Worm (Caenorhabditis elegans) whole organism, young adult: ENCODE results near the gene T28C12.6.

Experiments used
- B0261.1 ChIP-seq: sonication (generic microtip); optimal IDR thresholded peaks from 2 replicates; lab custom pipeline; 2016; ENCODE audit warnings: mild to moderate bottlenecking, missing genetic modification characterization, moderate library complexity, missing compliant biosample characterization
- F49E8.2 ChIP-seq: sonication (generic microtip); optimal IDR thresholded peaks from 3 replicates; lab custom pipeline; 2017; ENCODE audit warnings: missing genetic modification characterization, mild to moderate bottlenecking, missing compliant biosample characterization, antibody characterized with exemption, moderate library complexity; ENCODE audit not compliant: insufficient read depth
- Y53F4B.3 ChIP-seq: fragments of 200-800 bp; sonication (Bioruptor generic); IDR thresholded peaks from 2 replicates; pipeline ENCODE4 v1.3.6; 2022; ENCODE audit warnings: missing genetic modification reagents, missing genetic modification characterization, missing compliant biosample characterization
- attf-6 ChIP-seq: fragments of 200-800 bp; sonication (Bioruptor generic); IDR thresholded peaks from 2 replicates; pipeline ENCODE4 v1.3.6; 2022; ENCODE audit warnings: missing genetic modification reagents, missing genetic modification characterization, missing compliant biosample characterization
- nhr-90 ChIP-seq: sonication (generic microtip); optimal IDR thresholded peaks from 2 replicates; lab custom pipeline; 2016; ENCODE audit warnings: missing genotype, mild to moderate bottlenecking, missing genetic modification characterization, missing compliant biosample characterization
- pha-4 ChIP-seq: fragments of 150-350 bp; sonication (generic microtip); optimal IDR thresholded peaks from 2 replicates; lab custom pipeline; 2014; ENCODE audit warnings: missing biosample characterization, missing genetic modification reagents, missing genetic modification characterization
- sdz-38 ChIP-seq: sonication (generic microtip); optimal IDR thresholded peaks from 2 replicates; lab custom pipeline; 2016; ENCODE audit warnings: missing genotype, missing genetic modification characterization, missing compliant biosample characterization
- snpc-1.1 ChIP-seq: sonication (generic microtip); optimal IDR thresholded peaks from 2 replicates; lab custom pipeline; 2017; ENCODE audit warnings: missing genetic modification characterization, mild to moderate bottlenecking, missing compliant biosample characterization, antibody characterized with exemption, moderate library complexity, missing genotype, missing genetic modification reagents; ENCODE audit not compliant: insufficient read depth
- snpc-4 ChIP-seq, 5 experiments: fragments of 150-350 bp in 1 of 5; sonication (generic microtip) in 4 of 5; optimal IDR thresholded peaks; 2 replicates each; lab custom pipeline; 2014 to 2018; ENCODE audit warnings: missing genetic modification characterization in 5 of 5, missing biosample characterization in 3 of 5, antibody characterized with exemption in 2 of 5, mild to moderate bottlenecking in 2 of 5, missing compliant biosample characterization in 2 of 5, missing genotype in 2 of 5, moderate library complexity in 2 of 5, missing genetic modification reagents in 1 of 5
- unc-62 ChIP-seq: fragments of 150-350 bp; optimal IDR thresholded peaks from 2 replicates; lab custom pipeline; 2014; ENCODE audit warnings: missing biosample characterization, missing genetic modification reagents, missing genetic modification characterization
- xnd-1 ChIP-seq: sonication (generic microtip); optimal IDR thresholded peaks from 2 replicates; lab custom pipeline; 2016; ENCODE audit warnings: missing genotype, missing genetic modification reagents, missing genetic modification characterization, missing compliant biosample characterization

- TF ChIP-seq F49E8.2 (tag; lab: Kevin White, UChicago) (no peak), unc-62 (no peak), attf-6 (GFP tag; lab: Robert Waterston, UW) (no peak), xnd-1 (tag; lab: Kevin White, UChicago) (no peak), snpc-4 (GFP tag; optimal IDR thresholded peaks at IDR 0.05; lab: Kevin White, UChicago) (no peak), snpc-4 (tag; optimal IDR thresholded peaks at IDR 0.05; lab: Kevin White, UChicago) (no peak), nhr-90 (tag; lab: Kevin White, UChicago) (no peak), B0261.1 (tag; lab: Kevin White, UChicago) (no peak), snpc-1.1 (no peak), sdz-38 (tag; lab: Kevin White, UChicago) (no peak), pha-4 (tag; lab: Kevin White, UChicago) (no peak), Y53F4B.3 (no peak)
These were observed 5.2 kb upstream of the T28C12.6 start for ce11 chrV:6341078-6341638.
